Fruit fly (Drosophila melanogaster): ENCODE data around the gene CG13771.

Gene CG13771

DNA sequence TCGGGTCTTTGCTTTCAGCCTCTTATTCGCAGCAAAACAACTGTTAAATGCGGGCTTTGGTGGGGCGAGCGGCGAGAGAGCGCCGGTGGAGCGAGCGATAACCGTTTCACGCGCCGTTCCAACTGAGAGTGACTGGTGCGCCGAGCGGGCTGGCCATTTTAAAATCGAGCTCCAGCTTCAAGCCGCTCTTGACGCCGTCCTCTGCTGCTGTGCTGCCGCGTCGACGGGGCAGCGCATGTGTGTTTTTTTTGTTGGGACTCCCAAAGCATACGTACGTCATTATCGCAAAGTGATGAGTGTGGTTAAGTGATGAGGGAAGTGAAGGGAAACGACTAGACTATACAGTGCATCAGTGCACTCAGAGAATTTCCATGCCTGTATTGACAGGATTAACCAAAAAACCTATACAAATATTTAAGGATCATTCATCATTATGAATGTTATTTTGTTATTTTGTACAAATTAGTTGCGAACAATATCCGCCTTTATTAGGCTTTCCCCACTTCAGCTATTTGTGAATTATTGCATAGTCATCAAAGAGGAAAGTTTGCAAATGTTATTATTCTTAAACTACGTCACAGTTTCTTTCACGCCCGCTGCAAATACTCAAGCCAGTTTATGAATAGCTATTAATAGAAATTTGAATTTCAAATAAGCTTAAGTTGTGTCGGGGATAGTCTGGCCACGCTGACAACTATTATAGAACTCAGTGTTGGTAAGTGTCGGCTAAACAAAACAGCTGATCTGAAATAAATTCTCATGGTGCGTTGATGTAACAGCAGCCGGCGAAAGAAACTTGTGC is 10.0 kb upstream of the CG13771 start, which contains the start of gene Spn27A (continued):
- peak; percentile 55 for TF ChIP-seq HmgZ (tag; optimal IDR thresholded peaks at IDR 0.05)
- peak; percentile 57 for TF ChIP-seq CG3995 (GFP tag; optimal IDR thresholded peaks at IDR 0.05)
- peak; percentile 59 to 99 for TF ChIP-seq Pdp1 (GFP tag; optimal IDR thresholded peaks at IDR 0.05)
- TF ChIP-seq Six4 (GFP tag; optimal IDR thresholded peaks at IDR 0.05): peak; percentile 25
- TF ChIP-seq Ets97D (GFP tag; optimal IDR thresholded peaks at IDR 0.05): peak; percentile 65
- TF ChIP-seq CG3163 (GFP tag; optimal IDR thresholded peaks at IDR 0.05): no peak
- TF ChIP-seq CG6813 (GFP tag; optimal IDR thresholded peaks at IDR 0.05): peak; percentile 25
- no peak for TF ChIP-seq sima (GFP tag; optimal IDR thresholded peaks at IDR 0.05)
- TF ChIP-seq luna (GFP tag; optimal IDR thresholded peaks at IDR 0.05): peak; percentile 29
- TF ChIP-seq CG4404 (GFP tag; IDR thresholded peaks at IDR 0.05): no peak
- TF ChIP-seq Rfx (GFP tag; IDR thresholded peaks at IDR 0.05): peak; percentile 25; the same call in 1 of the 2 replicates
- TF ChIP-seq Dad (GFP tag; optimal IDR thresholded peaks at IDR 0.05): peak; percentile 54
- TF ChIP-seq CG2678 (tag; optimal IDR thresholded peaks at IDR 0.05): peak; percentile 74
- peak; percentile 97 for TF ChIP-seq MBD-R2 (GFP tag; IDR thresholded peaks at IDR 0.05)
- TF ChIP-seq otp (GFP tag; IDR thresholded peaks at IDR 0.05): no peak
- TF ChIP-seq unc-4 (GFP tag; IDR thresholded peaks at IDR 0.05; ENCODE audit: partially characterized antibody): no peak
- TF ChIP-seq seq (GFP tag; IDR thresholded peaks at IDR 0.05): peak; percentile 26; the same call in 1 of the 2 replicates
- TF ChIP-seq insv (GFP tag; optimal IDR thresholded peaks at IDR 0.05): peak in 1 of 2 experiments; percentile 32
- peak; percentile 61 for TF ChIP-seq CG13424 (tag; optimal IDR thresholded peaks at IDR 0.05)
- TF ChIP-seq ken (GFP tag; IDR thresholded peaks at IDR 0.05): peak; percentile 50; the same call in 2 of the 3 replicates
- peak; percentile 53 for TF ChIP-seq kay (GFP tag; optimal IDR thresholded peaks at IDR 0.05)
- TF ChIP-seq CG10959 (GFP tag; IDR thresholded peaks at IDR 0.05): no peak
- peak; percentile 46 for TF ChIP-seq CG1602 (GFP tag; optimal IDR thresholded peaks at IDR 0.05)
- TF ChIP-seq CG10654 (GFP tag; optimal IDR thresholded peaks at IDR 0.05): peak; percentile 43
- peak in 1 of 3 experiments; percentile 59 for TF ChIP-seq lola (GFP tag; optimal IDR thresholded peaks at IDR 0.05)
- TF ChIP-seq chif (GFP tag; optimal IDR thresholded peaks at IDR 0.05): peak in 1 of 2 experiments; percentile 56
- TF ChIP-seq tio (GFP tag; optimal IDR thresholded peaks at IDR 0.05): peak; percentile 58
- TF ChIP-seq Mes4 (GFP tag; optimal IDR thresholded peaks at IDR 0.05): peak; percentile 27
- no peak for TF ChIP-seq gt (GFP tag; IDR thresholded peaks at IDR 0.05)
- 0 out of 2 replicates have a peak, but pooled peaks have one; percentile 25 for TF ChIP-seq bbx (GFP tag; IDR thresholded peaks at IDR 0.05; ENCODE audit: partially characterized antibody)
- TF ChIP-seq HLHmδ (GFP tag; optimal IDR thresholded peaks at IDR 0.05): no peak
- TF ChIP-seq CG10543 (GFP tag; optimal IDR thresholded peaks at IDR 0.05): peak; percentile 23
- TF ChIP-seq Nf-YB (GFP tag; optimal IDR thresholded peaks at IDR 0.05): peak; percentile 2
- TF ChIP-seq Fer2 (tag; optimal IDR thresholded peaks at IDR 0.05): peak; percentile 29
- TF ChIP-seq tna (GFP tag; IDR thresholded peaks at IDR 0.05; ENCODE audit: partially characterized antibody): no peak
- TF ChIP-seq CG14860 (GFP tag; IDR thresholded peaks at IDR 0.05; ENCODE audit: partially characterized antibody): no peak
- TF ChIP-seq CG7987 (GFP tag; optimal IDR thresholded peaks at IDR 0.05): no peak
- TF ChIP-seq Dfd (GFP tag; optimal IDR thresholded peaks at IDR 0.05): no peak
- peak; percentile 50 for TF ChIP-seq Atf3 (GFP tag; optimal IDR thresholded peaks at IDR 0.05)
- no peak for TF ChIP-seq CkIIα-i1 (GFP tag; IDR thresholded peaks at IDR 0.05)
- peak; percentile 40 for TF ChIP-seq CG8089 (GFP tag; optimal IDR thresholded peaks at IDR 0.05)
- peak; percentile 70 for TF ChIP-seq crol (GFP tag; IDR thresholded peaks at IDR 0.05)
- no peak for TF ChIP-seq wdn (GFP tag; IDR thresholded peaks at IDR 0.05)
- TF ChIP-seq twi (tag; optimal IDR thresholded peaks at IDR 0.05): peak; percentile 42
- TF ChIP-seq CG31365 (tag; optimal IDR thresholded peaks at IDR 0.05): no peak
- peak; percentile 55 for TF ChIP-seq pnt (GFP tag; optimal IDR thresholded peaks at IDR 0.05)
- TF ChIP-seq ato (GFP tag; IDR thresholded peaks at IDR 0.05; ENCODE audit: partially characterized antibody): no peak
- no peak for TF ChIP-seq CG12236 (GFP tag; optimal IDR thresholded peaks at IDR 0.05)
- peak; percentile 1 for TF ChIP-seq btn (GFP tag; optimal IDR thresholded peaks at IDR 0.05)
